Worm (Caenorhabditis elegans) whole organism, L4 larva: ENCODE results near the gene Y77E11A.16.

Experiments
- F26F4.8 ChIP-seq: fragments of 200-800 bp; sonication (Bioruptor generic); conservative IDR thresholded peaks from 2 replicates; pipeline ENCODE4 v1.3.6; 2022; ENCODE audit warnings: missing genetic modification characterization, missing compliant biosample characterization
- F37D6.2 ChIP-seq: sonication (generic microtip); optimal IDR thresholded peaks from 2 replicates; lab custom pipeline; 2016; ENCODE audit warnings: mild to moderate bottlenecking, missing genetic modification characterization, missing compliant biosample characterization
- F44E2.7 ChIP-seq: fragments of 200-800 bp; sonication (Bioruptor generic); IDR thresholded peaks from 2 replicates; pipeline ENCODE4 v2.1.2; 2022; ENCODE audit warnings: missing genetic modification characterization, missing compliant biosample characterization
- T20F7.1 ChIP-seq: fragments of 200-800 bp; sonication (Bioruptor generic); optimal IDR thresholded peaks from 2 replicates; lab custom pipeline; 2018; ENCODE audit warnings: mild to moderate bottlenecking, missing genetic modification characterization, missing compliant biosample characterization
- T26A8.4 ChIP-seq: fragments of 200-800 bp; sonication (Bioruptor generic); IDR thresholded peaks from 2 replicates; pipeline ENCODE4 v1.3.6; 2022; ENCODE audit warnings: missing genetic modification characterization, missing compliant biosample characterization
- aha-1 ChIP-seq: fragments of 150-350 bp; peaks from one replicate; lab custom pipeline; 2014; ENCODE audit warnings: missing biosample characterization, missing genetic modification characterization
- attf-4 ChIP-seq: sonication (generic microtip); optimal IDR thresholded peaks from 3 replicates; lab custom pipeline; 2017; ENCODE audit warnings: missing biosample characterization, missing genetic modification characterization
- ceh-20 ChIP-seq: fragments of 200-800 bp; sonication (Bioruptor generic); IDR thresholded peaks from 2 replicates; pipeline ENCODE4 v1.3.6; 2022; ENCODE audit warnings: missing genetic modification reagents, missing genetic modification characterization, missing compliant biosample characterization
- ceh-32 ChIP-seq: sonication (generic microtip); optimal IDR thresholded peaks from 2 replicates; lab custom pipeline; 2016; ENCODE audit warnings: mild to moderate bottlenecking, missing genetic modification characterization, missing compliant biosample characterization; ENCODE audit not compliant: poor library complexity
- ceh-62 ChIP-seq: sonication (generic microtip); optimal IDR thresholded peaks from 2 replicates; lab custom pipeline; 2017; ENCODE audit warnings: missing biosample characterization, missing genetic modification characterization
- cey-2 ChIP-seq: sonication (generic microtip); optimal IDR thresholded peaks from 3 replicates; lab custom pipeline; 2017; ENCODE audit warnings: missing genetic modification characterization, mild to moderate bottlenecking, missing compliant biosample characterization, antibody characterized with exemption, borderline replicate concordance; ENCODE audit not compliant: insufficient read depth
- daf-12 ChIP-seq: fragments of 150-350 bp; optimal IDR thresholded peaks from 2 replicates; lab custom pipeline; 2014; ENCODE audit warnings: missing biosample characterization, missing genetic modification reagents, missing genetic modification characterization
- daf-16 ChIP-seq, 3 experiments: sonication (generic microtip); optimal IDR thresholded peaks; 2 replicates each; lab custom pipeline; 2016 to 2017; ENCODE audit warnings: missing genetic modification characterization in 3 of 3, missing genetic modification reagents in 3 of 3, mild to moderate bottlenecking in 2 of 3, missing compliant biosample characterization in 2 of 3, missing biosample characterization in 1 of 3, moderate library complexity in 1 of 3
- daf-19 ChIP-seq: fragments of 200-800 bp; sonication (Bioruptor generic); conservative IDR thresholded peaks from 2 replicates; pipeline ENCODE4 v1.3.6; 2022; ENCODE audit warnings: missing genetic modification characterization, missing compliant biosample characterization
- dmd-6 ChIP-seq: fragments of 200-800 bp; sonication (Bioruptor generic); IDR thresholded peaks from 2 replicates; pipeline ENCODE4 v1.3.6; 2022; ENCODE audit warnings: missing genetic modification reagents, missing genetic modification characterization, missing compliant biosample characterization
- dpl-1 ChIP-seq: fragments of 150-350 bp; optimal IDR thresholded peaks from 2 replicates; lab custom pipeline; 2014; ENCODE audit warnings: missing biosample characterization, missing genetic modification reagents, missing genetic modification characterization
- duxl-1 ChIP-seq: sonication (generic microtip); optimal IDR thresholded peaks from 2 replicates; lab custom pipeline; 2016; ENCODE audit warnings: mild to moderate bottlenecking, missing genetic modification characterization, moderate library complexity, missing compliant biosample characterization; ENCODE audit not compliant: poor library complexity
- egl-27 ChIP-seq: sonication (generic microtip); optimal IDR thresholded peaks from 3 replicates; lab custom pipeline; 2017; ENCODE audit warnings: missing biosample characterization, missing genetic modification reagents, missing genetic modification characterization
- hlh-11 ChIP-seq: fragments of 200-800 bp; sonication (Bioruptor generic); optimal IDR thresholded peaks from 2 replicates; lab custom pipeline; 2018; ENCODE audit warnings: mild to moderate bottlenecking, missing genetic modification characterization, missing compliant biosample characterization
- hlh-30 ChIP-seq: sonication (generic microtip); optimal IDR thresholded peaks from 2 replicates; lab custom pipeline; 2017; ENCODE audit warnings: antibody characterized with exemption, mild to moderate bottlenecking, missing genetic modification characterization, missing compliant biosample characterization; ENCODE audit not compliant: insufficient read depth
- jun-1 ChIP-seq: fragments of 150-350 bp; optimal IDR thresholded peaks from 2 replicates; lab custom pipeline; 2014; ENCODE audit warnings: missing biosample characterization, missing genetic modification reagents, missing genetic modification characterization
- lin-29 ChIP-seq: fragments of 200-800 bp; sonication (Bioruptor generic); IDR thresholded peaks from 2 replicates; pipeline ENCODE4 v1.3.6; 2022; ENCODE audit warnings: missing genetic modification reagents, missing genetic modification characterization, missing compliant biosample characterization
- lin-38 ChIP-seq: fragments of 200-800 bp; sonication (Bioruptor generic); IDR thresholded peaks from 2 replicates; pipeline ENCODE4 v1.3.6; 2022; ENCODE audit warnings: missing genetic modification reagents, missing genetic modification characterization, missing compliant biosample characterization
- madf-5 ChIP-seq, 2 experiments: fragments of 200-800 bp; sonication (Bioruptor generic); IDR thresholded peaks; 2 replicates each; pipeline ENCODE4 v1.3.6; 2022; ENCODE audit warnings: missing compliant biosample characterization in 2 of 2, missing genetic modification characterization in 2 of 2
- madf-9 ChIP-seq: fragments of 200-800 bp; sonication (Bioruptor generic); conservative IDR thresholded peaks from 2 replicates; pipeline ENCODE4 v1.3.6; 2022; ENCODE audit warnings: missing genetic modification reagents, missing genetic modification characterization, missing compliant biosample characterization
- mes-2 ChIP-seq: sonication (generic microtip); optimal IDR thresholded peaks from 2 replicates; lab custom pipeline; 2016; ENCODE audit warnings: missing genotype, mild to moderate bottlenecking, missing genetic modification characterization, missing compliant biosample characterization; ENCODE audit not compliant: poor library complexity, severe bottlenecking
- nhr-102 ChIP-seq: sonication (generic microtip); optimal IDR thresholded peaks from 2 replicates; lab custom pipeline; 2016; ENCODE audit warnings: mild to moderate bottlenecking, missing genetic modification characterization, moderate library complexity, missing compliant biosample characterization
- nhr-11 ChIP-seq: fragments of 150-350 bp; optimal IDR thresholded peaks from 2 replicates; lab custom pipeline; 2014; ENCODE audit warnings: missing biosample characterization, missing genetic modification characterization
- nhr-237 ChIP-seq: sonication (generic microtip); optimal IDR thresholded peaks from 2 replicates; lab custom pipeline; 2017; ENCODE audit warnings: missing biosample characterization, missing genetic modification characterization
- nhr-25 ChIP-seq: sonication (generic microtip); optimal IDR thresholded peaks from 2 replicates; lab custom pipeline; 2017; ENCODE audit warnings: missing genetic modification characterization, mild to moderate bottlenecking, missing compliant biosample characterization, antibody characterized with exemption, moderate library complexity, borderline replicate concordance; ENCODE audit not compliant: insufficient read depth
- nhr-28 ChIP-seq: fragments of 150-350 bp; optimal IDR thresholded peaks from 2 replicates; lab custom pipeline; 2014; ENCODE audit warnings: missing biosample characterization, missing genetic modification characterization
- nhr-41 ChIP-seq: fragments of 200-800 bp; sonication (Bioruptor generic); IDR thresholded peaks from 2 replicates; pipeline ENCODE4 v1.3.6; 2022; ENCODE audit warnings: missing genetic modification reagents, missing genetic modification characterization, missing compliant biosample characterization
- nhr-48 ChIP-seq: sonication (generic microtip); optimal IDR thresholded peaks from 2 replicates; lab custom pipeline; 2016; ENCODE audit warnings: mild to moderate bottlenecking, missing genetic modification characterization, missing compliant biosample characterization
- pha-4 ChIP-seq, 2 experiments: fragments of 150-350 bp in 1 of 2; fragments of 200-800 bp in 1 of 2; sonication (Bioruptor generic) in 1 of 2; IDR thresholded peaks in 1 of 2; optimal IDR thresholded peaks in 1 of 2; 2 replicates each; pipeline versions ENCODE4 v1.3.6 to Lab custom; 2014 to 2022; ENCODE audit warnings: missing genetic modification characterization in 2 of 2, missing genetic modification reagents in 2 of 2, missing biosample characterization in 1 of 2, missing compliant biosample characterization in 1 of 2
- php-3 ChIP-seq: fragments of 200-800 bp; sonication (Bioruptor generic); IDR thresholded peaks from 2 replicates; pipeline ENCODE4 v1.3.6; 2022; ENCODE audit warnings: missing genetic modification reagents, missing genetic modification characterization, missing compliant biosample characterization
- rbr-2 ChIP-seq: sonication (generic microtip); optimal IDR thresholded peaks from 2 replicates; lab custom pipeline; 2016; ENCODE audit warnings: missing genotype, missing genetic modification characterization, missing compliant biosample characterization
- saeg-2 ChIP-seq: fragments of 200-800 bp; sonication (Bioruptor generic); IDR thresholded peaks from 2 replicates; pipeline ENCODE4 v1.3.6; 2022; ENCODE audit warnings: missing genetic modification reagents, missing genetic modification characterization, missing compliant biosample characterization
- skn-1 ChIP-seq: fragments of 150-350 bp; optimal IDR thresholded peaks from 2 replicates; lab custom pipeline; 2014; ENCODE audit warnings: missing biosample characterization, missing genetic modification characterization
- snpc-1.2 ChIP-seq: fragments of 200-800 bp; sonication (Bioruptor generic); IDR thresholded peaks from 2 replicates; pipeline ENCODE4 v1.3.6; 2022; ENCODE audit warnings: missing genetic modification reagents, missing genetic modification characterization, missing compliant biosample characterization
- snpc-4 ChIP-seq: fragments of 150-350 bp; optimal IDR thresholded peaks from 2 replicates; lab custom pipeline; 2014; ENCODE audit warnings: missing biosample characterization, missing genetic modification characterization
- unc-39 ChIP-seq: sonication (generic microtip); optimal IDR thresholded peaks from 2 replicates; lab custom pipeline; 2017; ENCODE audit warnings: missing biosample characterization, missing genetic modification characterization
- ztf-7 ChIP-seq: fragments of 150-350 bp; optimal IDR thresholded peaks from 2 replicates; lab custom pipeline; 2014; ENCODE audit warnings: missing biosample characterization, missing genetic modification characterization

Gene Y77E11A.16

ce11 chrIV:1496017-1496678 lies 10.9 kb downstream of the Y77E11A.16 start, which contains the start of gene npp-20 (continued):
- TF ChIP-seq madf-5 (GFP tag; IDR thresholded peaks at IDR 0.05; lab: Robert Waterston, UW) (no peak), dmd-6 (GFP tag; lab: Robert Waterston, UW) (peak; percentile 22; the same call in 1 of the 2 replicates), egl-27 (tag; lab: Kevin White, UChicago) (no peak), cey-2 (no peak), ceh-20 (GFP tag; lab: Robert Waterston, UW) (no peak), snpc-1.2 (GFP tag; lab: Robert Waterston, UW) (no peak), ztf-7 (tag; lab: Kevin White, UChicago) (no peak), php-3 (GFP tag; lab: Robert Waterston, UW) (peak; percentile 52; the same call in 1 of the 2 replicates), nhr-48 (tag; lab: Kevin White, UChicago) (no peak), pha-4 (GFP tag; IDR thresholded peaks at IDR 0.05; lab: Robert Waterston, UW) (no peak), pha-4 (tag; optimal IDR thresholded peaks at IDR 0.05; lab: Kevin White, UChicago) (no peak), lin-29 (GFP tag; lab: Robert Waterston, UW) (no peak), hlh-30 (peak; percentile 62), duxl-1 (tag; lab: Kevin White, UChicago) (peak; percentile 59), daf-19 (GFP tag; lab: Robert Waterston, UW) (no peak), aha-1 (tag; lab: Kevin White, UChicago) (peak; percentile 99), rbr-2 (tag; lab: Kevin White, UChicago) (peak; percentile 40), snpc-4 (no peak), ceh-62 (no peak), T20F7.1 (GFP tag; lab: Kevin White, UChicago) (peak; percentile 57), saeg-2 (no peak), nhr-25 (no peak), jun-1 (tag; lab: Kevin White, UChicago) (no peak), nhr-11 (tag; lab: Kevin White, UChicago) (peak; percentile 1), lin-38 (GFP tag; lab: Robert Waterston, UW) (peak; percentile 62), nhr-28 (tag; lab: Kevin White, UChicago) (peak; percentile 62), skn-1 (no peak), madf-9 (GFP tag; lab: Robert Waterston, UW) (no peak), daf-12 (tag; lab: Kevin White, UChicago) (no peak), nhr-237 (no peak), unc-39 (tag; lab: Kevin White, UChicago) (no peak), hlh-11 (tag; lab: Kevin White, UChicago) (peak; percentile 43), nhr-41 (GFP tag; lab: Robert Waterston, UW) (no peak), ceh-32 (tag; lab: Kevin White, UChicago) (no peak), nhr-102 (peak; percentile 41), F26F4.8 (no peak), daf-16 (GFP tag; optimal IDR thresholded peaks at IDR 0.05; lab: Kevin White, UChicago) (no peak), daf-16 (tag; optimal IDR thresholded peaks at IDR 0.05; lab: Kevin White, UChicago) (peak; percentile 21), F44E2.7 (no peak), dpl-1 (peak; percentile 70), mes-2 (tag; lab: Kevin White, UChicago) (peak; percentile 64), attf-4 (no peak), F37D6.2 (no peak), T26A8.4 (0 out of 2 replicates have a peak, but pooled peaks have one; percentile 20)
